Fruit fly (Drosophila melanogaster) whole organism: ENCODE results near the gene Lerp.

ENCODE experiments used
- CG8478 ChIP-seq: fragments of >200 bp; optimal IDR thresholded peaks from 2 replicates; lab custom pipeline; 2018; ENCODE audit warnings: inconsistent platforms
- Dll ChIP-seq: fragments of >200 bp; optimal IDR thresholded peaks from 2 replicates; lab custom pipeline; 2017
- EcR ChIP-seq, 2 experiments: fragments of >200 bp; optimal IDR thresholded peaks; 2 replicates each; lab custom pipeline; 2017; ENCODE audit warnings: missing biosample characterization in 2 of 2, missing genetic modification characterization in 2 of 2, missing genetic modification reagents in 2 of 2
- pan ChIP-seq: fragments of >200 bp; optimal IDR thresholded peaks from 2 replicates; lab custom pipeline; 2017
- psq ChIP-seq: fragments of >200 bp; optimal IDR thresholded peaks from 2 replicates; lab custom pipeline; 2017
- usp ChIP-seq: fragments of >200 bp; optimal IDR thresholded peaks from 2 replicates; lab custom pipeline; 2017; ENCODE audit warnings: missing biosample characterization, missing genetic modification characterization, mixed read lengths

The Lerp gene

DNA sequence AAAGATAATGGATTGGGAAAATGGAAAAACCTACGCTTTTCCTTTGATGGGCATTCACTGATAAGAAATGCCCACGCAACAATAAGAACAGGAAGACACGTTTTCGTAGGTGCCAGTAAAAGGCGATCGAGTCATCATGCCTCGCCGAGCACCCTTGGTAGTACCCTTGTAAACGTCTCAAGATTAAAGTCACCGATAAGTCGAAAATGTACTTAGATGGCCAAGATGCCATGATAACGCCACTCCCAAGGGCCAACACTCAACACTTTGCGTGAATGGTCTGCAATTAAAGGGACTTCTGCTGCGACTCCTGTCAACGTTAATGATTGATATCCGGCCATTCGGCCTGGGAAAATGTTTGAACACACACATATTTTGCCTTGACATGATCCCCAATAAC lies 59.8 kb downstream of the Lerp start:
- TF ChIP-seq pan (no peak), Dll (no peak), usp (GFP tag; lab: Kevin White, UChicago) (no peak), CG8478 (lab: Kevin White, UChicago) (no peak), EcR (GFP tag; optimal IDR thresholded peaks at IDR 0.05; lab: Kevin White, UChicago) (no peak), psq (lab: Kevin White, UChicago) (no peak)

DNA sequence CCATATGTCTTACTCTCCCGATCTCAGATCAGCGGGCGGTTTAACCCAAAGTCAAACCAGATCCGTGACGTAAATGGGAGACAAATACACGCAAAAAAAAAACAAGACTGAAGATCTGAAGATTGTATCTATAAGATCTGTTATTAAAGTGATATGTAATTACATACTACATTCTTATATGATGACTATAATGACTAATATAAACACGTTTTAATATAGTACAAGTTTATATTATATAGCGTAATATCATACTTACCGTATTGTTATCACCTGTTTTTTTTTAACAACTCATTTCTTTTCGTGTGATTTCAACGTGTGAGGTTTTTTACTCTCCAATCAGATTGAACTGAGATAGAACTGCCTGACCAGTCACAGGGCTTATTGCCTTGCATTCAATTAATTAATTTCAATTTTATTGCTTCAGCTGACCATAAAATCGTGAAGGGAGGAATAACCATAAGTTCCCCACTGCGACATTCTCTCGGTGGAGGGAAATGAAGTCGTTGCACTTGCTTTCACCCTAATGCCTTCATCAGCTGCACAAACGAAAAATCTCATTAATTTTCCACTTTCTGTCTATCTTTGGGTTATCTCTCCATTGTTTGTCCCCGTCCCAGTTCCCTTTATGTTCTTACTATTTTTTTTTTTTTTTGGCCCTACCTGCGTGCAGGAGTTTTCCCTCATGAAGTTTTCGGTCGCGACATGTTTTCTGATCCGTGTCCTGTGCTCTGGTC lies 61.3 kb downstream of the Lerp start:
- TF ChIP-seq EcR (GFP tag; optimal IDR thresholded peaks at IDR 0.05; lab: Kevin White, UChicago) = no peak
- TF ChIP-seq pan = no peak
- TF ChIP-seq psq (lab: Kevin White, UChicago) = no peak
- TF ChIP-seq CG8478 (lab: Kevin White, UChicago) = no peak
- TF ChIP-seq usp (GFP tag; lab: Kevin White, UChicago) = no peak
- no peak for TF ChIP-seq Dll

DNA sequence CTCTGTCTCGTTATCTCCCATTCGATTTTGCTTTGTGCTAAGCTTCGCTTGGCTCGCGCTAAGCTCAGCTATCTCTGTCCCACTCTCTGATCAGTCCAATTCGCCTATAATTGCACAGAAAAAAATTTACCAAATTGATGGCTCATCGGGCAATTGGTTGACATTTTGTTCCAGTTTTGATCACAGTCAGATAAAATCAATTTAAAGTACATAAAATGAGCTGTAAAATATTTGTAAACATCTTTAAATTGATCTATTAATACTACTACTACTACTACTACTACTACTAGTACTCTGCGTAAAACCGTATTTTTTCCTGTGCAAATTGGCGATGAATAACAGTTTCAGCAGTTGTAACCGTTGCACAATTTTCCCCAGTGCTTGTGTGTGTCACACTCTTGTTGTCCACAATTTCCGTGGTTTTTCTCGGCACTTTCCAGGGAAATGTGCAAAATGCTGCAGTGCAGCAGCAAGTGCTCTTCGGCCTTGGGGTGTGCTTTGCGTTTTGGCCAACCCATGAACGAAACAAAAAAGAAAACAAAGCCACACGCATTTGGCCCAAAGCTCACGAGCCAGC lies 63.3 kb downstream of the Lerp start:
- no peak for TF ChIP-seq psq (lab: Kevin White, UChicago)
- TF ChIP-seq EcR (GFP tag; optimal IDR thresholded peaks at IDR 0.05; lab: Kevin White, UChicago) = no peak
- TF ChIP-seq Dll = no peak
- no peak for TF ChIP-seq CG8478 (lab: Kevin White, UChicago)
- no peak for TF ChIP-seq pan
- TF ChIP-seq usp (GFP tag; lab: Kevin White, UChicago) = no peak

DNA sequence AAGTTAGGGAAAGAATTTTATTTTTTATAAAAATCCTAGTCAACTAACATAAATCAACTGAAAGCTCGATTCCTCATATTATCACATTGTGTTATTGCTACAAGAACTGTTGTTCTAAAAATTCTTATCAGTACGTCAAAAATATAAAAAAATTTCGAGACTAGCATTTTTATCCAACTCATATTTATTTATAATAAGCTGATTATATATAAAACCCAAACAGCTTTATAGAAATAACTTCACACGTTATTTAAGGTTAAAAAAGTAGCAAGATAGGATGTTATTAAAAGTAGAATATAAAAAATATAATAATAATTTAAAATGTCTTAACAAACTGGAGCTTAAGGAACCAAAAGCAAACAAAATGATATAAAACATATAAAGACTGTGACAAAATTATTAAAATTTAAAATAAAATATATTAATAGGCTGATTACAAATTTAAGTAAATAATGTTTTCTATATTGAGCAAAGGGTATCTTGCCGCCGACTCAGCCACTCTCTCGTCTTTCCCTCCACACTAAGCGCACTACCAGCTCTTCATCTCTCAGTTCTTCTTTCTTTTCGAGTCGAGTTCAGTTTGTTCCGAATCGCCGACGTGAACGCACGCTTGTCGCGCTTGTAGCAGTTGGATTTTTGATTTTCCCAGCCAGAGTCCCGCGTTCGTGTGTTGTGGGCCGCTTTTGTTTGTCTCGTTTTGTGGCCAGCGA lies 64.3 kb downstream of the Lerp start, which contains the start of gene Tl:
TSS of gene Tl (plus strand) at position 573 of the 710 bp plus-strand sequence.
- TF ChIP-seq usp (GFP tag; lab: Kevin White, UChicago) (no peak), CG8478 (lab: Kevin White, UChicago) (no peak), pan (peak; percentile 85), Dll (no peak), psq (lab: Kevin White, UChicago) (no peak), EcR (GFP tag; optimal IDR thresholded peaks at IDR 0.05; lab: Kevin White, UChicago) (peak in 1 of 2 experiments; percentile 46)

DNA sequence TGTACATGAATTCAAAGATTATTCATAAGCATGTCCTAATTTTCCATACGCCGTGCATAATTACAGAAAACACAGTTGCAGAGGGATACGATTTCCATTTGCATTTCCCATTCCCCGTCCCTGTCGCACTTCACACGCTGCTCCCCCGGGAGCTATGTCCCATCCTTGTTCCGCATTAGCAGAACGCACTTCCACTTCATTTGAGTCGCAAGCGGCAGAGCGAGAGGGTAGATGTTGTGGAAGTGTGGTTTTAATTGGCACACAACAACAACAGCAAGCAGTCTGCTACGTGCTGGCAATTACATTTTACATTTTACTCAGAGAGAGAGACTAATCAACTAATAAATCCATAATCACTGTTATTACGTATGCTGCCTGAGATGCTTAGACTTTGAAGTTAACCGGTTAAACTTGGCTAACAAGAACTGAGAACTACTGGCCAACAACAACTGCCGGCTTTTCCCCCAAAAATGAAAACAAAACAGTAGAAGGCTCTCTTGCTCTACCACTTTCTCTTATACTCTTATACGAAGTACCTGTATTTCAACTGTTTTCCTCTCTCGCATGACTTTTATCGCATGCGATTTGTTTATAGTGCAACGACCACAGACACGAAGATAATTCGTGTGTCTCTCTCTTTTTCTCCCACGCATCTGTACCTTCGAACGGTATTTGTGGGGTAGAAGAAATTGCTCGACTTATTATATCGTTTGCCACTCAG lies 65.0 kb downstream of the Lerp start:
- no peak for TF ChIP-seq Dll
- TF ChIP-seq CG8478 (lab: Kevin White, UChicago) = peak; percentile 55
- TF ChIP-seq usp (GFP tag; lab: Kevin White, UChicago) = no peak
- no peak for TF ChIP-seq psq (lab: Kevin White, UChicago)
- TF ChIP-seq pan = no peak
- TF ChIP-seq EcR (GFP tag; optimal IDR thresholded peaks at IDR 0.05; lab: Kevin White, UChicago) = peak in 1 of 2 experiments; percentile 43

DNA sequence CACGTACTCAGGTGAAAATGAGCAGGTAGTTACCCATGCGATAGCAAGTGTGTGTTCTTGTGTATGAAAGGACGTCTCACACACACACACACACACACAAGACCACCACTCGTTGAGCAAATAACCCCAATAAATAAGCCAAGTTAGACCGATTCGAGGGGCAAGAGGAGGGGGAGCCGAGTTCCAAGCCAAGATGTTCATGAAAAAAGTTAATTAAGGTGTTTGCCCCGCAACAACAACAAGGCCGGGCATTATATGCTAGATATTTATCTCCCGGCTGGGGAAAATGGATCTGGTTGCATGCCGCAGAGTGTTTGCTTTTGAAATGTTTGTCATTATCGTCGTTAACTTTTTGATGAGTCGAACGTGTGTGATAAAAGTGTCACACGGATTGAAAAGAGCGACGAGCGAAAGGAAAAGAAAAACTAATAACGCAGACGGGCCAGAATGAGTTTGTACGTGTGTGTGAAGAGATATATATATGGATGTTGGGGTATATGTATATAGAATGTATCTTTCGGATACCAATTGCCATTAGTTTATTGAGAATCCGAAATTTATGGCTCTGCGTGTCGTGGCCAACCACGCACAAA lies 66.3 kb downstream of the Lerp start:
- TF ChIP-seq Dll = no peak

DNA sequence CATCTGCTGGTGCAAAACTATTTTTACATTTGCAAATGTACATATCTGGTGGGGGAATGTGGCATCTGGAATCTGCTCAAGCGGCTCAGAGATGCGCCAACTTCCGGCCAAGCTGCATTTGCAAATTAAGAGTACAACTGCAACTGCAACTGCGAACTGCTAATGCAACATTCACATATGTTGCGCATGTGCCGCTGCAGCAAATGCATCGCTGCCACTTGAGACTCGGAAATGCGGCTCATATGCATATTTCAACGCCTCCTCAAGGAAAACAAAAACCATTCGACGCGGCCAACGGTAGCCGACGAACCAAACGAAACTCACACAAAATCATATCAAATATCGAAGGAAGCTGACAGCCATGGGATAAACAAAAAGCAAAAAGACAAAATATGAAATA lies 67.6 kb downstream of the Lerp start:
- TF ChIP-seq psq (lab: Kevin White, UChicago) (no peak), usp (GFP tag; lab: Kevin White, UChicago) (no peak), CG8478 (lab: Kevin White, UChicago) (no peak), EcR (GFP tag; optimal IDR thresholded peaks at IDR 0.05; lab: Kevin White, UChicago) (no peak), pan (no peak), Dll (no peak)
